Fruit fly (Drosophila melanogaster): ENCODE results near the gene enc.

dm6 chr3L:3806330-3806729 is 12.1 kb upstream of the enc start, which contains the start of the genes CG32264, ntc and IntS10:
- TF ChIP-seq psq (GFP tag; optimal IDR thresholded peaks at IDR 0.05) (peak; percentile 40), pan (optimal IDR thresholded peaks at IDR 0.05) (no peak)
